Fruit fly (Drosophila melanogaster): ENCODE results near the gene dy.
A peak's percentile ranks its signal among the peaks of the same experiment; 100 is the strongest.

- TF ChIP-seq Dll (GFP tag; IDR thresholded peaks at IDR 0.05; ENCODE audit: partially characterized antibody) (peak; percentile 86), zf30C (GFP tag; optimal IDR thresholded peaks at IDR 0.05) (no peak), wek (GFP tag; optimal IDR thresholded peaks at IDR 0.05) (no peak), BEAF-32 (GFP tag; optimal IDR thresholded peaks at IDR 0.05) (peak; percentile 85), CG10209 (GFP tag; optimal IDR thresholded peaks at IDR 0.05) (no peak), CG11247 (GFP tag; IDR thresholded peaks at IDR 0.05) (no peak), vvl (GFP tag; IDR thresholded peaks at IDR 0.05) (peak; percentile 46; the same call in 1 of the 2 replicates), ewg (GFP tag; optimal IDR thresholded peaks at IDR 0.05) (peak; percentile 42), Spps (tag; optimal IDR thresholded peaks at IDR 0.05) (no peak), Mes4 (GFP tag; optimal IDR thresholded peaks at IDR 0.05) (peak; percentile 9)
Measured at dm6 chrX:11720138-11720537, 58.4 kb downstream of the dy start, which contains the start of gene Tango10.
